Fruit fly (Drosophila melanogaster) Kc167 (cell line): Measurements from ENCODE around the gene ATPsynC.

ENCODE experiments used
- Myc ChIP-seq: fragments of >200 bp; optimal IDR thresholded peaks from 2 replicates; lab custom pipeline; 2017; ENCODE audit warnings: missing external identifiers
- Sin3A ChIP-seq: fragments of >200 bp; optimal IDR thresholded peaks from 2 replicates; lab custom pipeline; 2018; ENCODE audit warnings: missing external identifiers
- h ChIP-seq: fragments of >200 bp; optimal IDR thresholded peaks from 3 replicates; lab custom pipeline; 2018; ENCODE audit warnings: missing external identifiers
- insv ChIP-seq: fragments of >200 bp; optimal IDR thresholded peaks from 3 replicates; lab custom pipeline; 2018; ENCODE audit warnings: missing external identifiers
- psq ChIP-seq: fragments of >200 bp; optimal IDR thresholded peaks from 2 replicates; lab custom pipeline; 2017; ENCODE audit warnings: missing external identifiers
- ttk ChIP-seq: sonication (Bioruptor generic); optimal IDR thresholded peaks from 2 replicates; lab custom pipeline; 2017; ENCODE audit warnings: missing external identifiers

DNA sequence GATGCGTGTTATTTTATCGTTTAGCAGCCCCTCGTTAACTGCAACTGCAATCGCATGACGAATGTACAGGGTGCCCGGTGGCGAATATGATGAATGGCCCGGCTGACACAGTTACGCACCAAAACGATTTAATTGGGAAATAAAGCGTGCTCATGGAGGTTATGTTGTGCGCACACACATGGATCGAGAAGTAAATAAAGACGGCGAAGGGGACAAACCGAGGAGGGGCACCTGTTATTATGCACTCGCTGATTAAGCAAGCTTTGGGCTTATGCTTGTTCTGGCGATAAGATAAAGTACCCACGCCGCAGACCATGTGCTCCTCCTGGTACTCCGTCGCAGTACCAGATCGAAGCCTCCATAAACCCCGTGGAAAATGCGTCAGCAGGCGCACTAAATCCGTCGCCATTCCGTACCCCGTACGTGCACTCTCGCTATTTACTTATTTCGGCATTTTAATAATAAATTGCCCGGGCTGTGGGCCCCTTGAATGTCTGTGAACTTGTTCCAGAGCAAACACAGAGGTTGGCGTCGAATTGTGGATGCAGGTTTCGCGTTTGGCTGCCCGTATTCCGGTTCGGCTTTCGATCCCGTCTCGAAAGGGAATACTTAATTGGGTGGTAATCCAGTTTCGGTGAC lies 5.7 kb upstream of the ATPsynC start:
- no peak for TF ChIP-seq psq (lab: Kevin White, UChicago)
- no peak for TF ChIP-seq Sin3A
- TF ChIP-seq ttk (lab: Kevin White, UChicago): no peak
- no peak for TF ChIP-seq h (lab: Kevin White, UChicago)
- TF ChIP-seq insv (lab: Kevin White, UChicago): no peak
- TF ChIP-seq Myc (lab: Kevin White, UChicago): no peak
